Fruit fly (Drosophila melanogaster) whole organism, embryonic: ENCODE data around the gene BthD.

Experiments used
- Bteb2 ChIP-seq: fragments of 200-800 bp; sonication (Bioruptor generic); optimal IDR thresholded peaks from 2 replicates; lab custom pipeline; 2016; ENCODE audit warnings: missing biosample characterization, missing genetic modification characterization
- C15 ChIP-seq: fragments of 200-800 bp; sonication (Bioruptor generic); IDR thresholded peaks from 3 replicates; pipeline ENCODE4 v1.3.6; 2022; ENCODE audit warnings: missing biosample characterization, missing genetic modification characterization
- CG10267 ChIP-seq: fragments of 200-800 bp; sonication (Bioruptor generic); optimal IDR thresholded peaks from 2 replicates; lab custom pipeline; 2018; ENCODE audit warnings: missing biosample characterization, mild to moderate bottlenecking, missing genetic modification characterization, moderate library complexity
- CG10274 ChIP-seq: fragments of 200-800 bp; sonication (Bioruptor generic); optimal IDR thresholded peaks from 3 replicates; lab custom pipeline; 2017; ENCODE audit warnings: missing biosample characterization, mild to moderate bottlenecking, missing genetic modification characterization
- CG10959 ChIP-seq: fragments of 200-800 bp; sonication (Bioruptor generic); IDR thresholded peaks from 2 replicates; pipeline ENCODE4 v1.3.6; 2022; ENCODE audit warnings: missing biosample characterization, missing genetic modification characterization
- CG10979 ChIP-seq: fragments of 200-800 bp; sonication (Bioruptor generic); optimal IDR thresholded peaks from 2 replicates; lab custom pipeline; 2018; ENCODE audit warnings: missing biosample characterization, mild to moderate bottlenecking, missing genetic modification characterization, moderate library complexity
- CG14710 ChIP-seq: fragments of 200-800 bp; sonication (Bioruptor generic); optimal IDR thresholded peaks from 3 replicates; lab custom pipeline; 2019; ENCODE audit warnings: missing biosample characterization, mild to moderate bottlenecking, missing genetic modification characterization, moderate library complexity
- CG15073 ChIP-seq: fragments of 200-800 bp; sonication (Bioruptor generic); optimal IDR thresholded peaks from 2 replicates; lab custom pipeline; 2016; ENCODE audit warnings: missing biosample characterization, missing genetic modification characterization
- CG1602 ChIP-seq: fragments of 200-800 bp; sonication (Bioruptor generic); optimal IDR thresholded peaks from 3 replicates; lab custom pipeline; 2016; ENCODE audit warnings: missing biosample characterization, missing genetic modification characterization
- CG16779 ChIP-seq: fragments of 200-800 bp; sonication (Bioruptor generic); IDR thresholded peaks from 2 replicates; pipeline ENCODE4 v1.3.6; 2022; ENCODE audit warnings: missing biosample characterization, missing genetic modification characterization
- CG16815 ChIP-seq: fragments of 200-800 bp; sonication (Bioruptor generic); optimal IDR thresholded peaks from 3 replicates; lab custom pipeline; 2017; ENCODE audit warnings: missing biosample characterization, mild to moderate bottlenecking, missing genetic modification characterization
- CG17186 ChIP-seq: fragments of 200-800 bp; sonication (Bioruptor generic); optimal IDR thresholded peaks from 3 replicates; lab custom pipeline; 2017; ENCODE audit warnings: missing biosample characterization, missing genetic modification reagents, missing genetic modification characterization
- CG2120 ChIP-seq: fragments of 200-800 bp; sonication (Bioruptor generic); optimal IDR thresholded peaks from 3 replicates; lab custom pipeline; 2016; ENCODE audit warnings: missing biosample characterization, missing genetic modification characterization
- CG30020 ChIP-seq: fragments of 200-800 bp; optimal IDR thresholded peaks from 2 replicates; lab custom pipeline; 2019; ENCODE audit warnings: missing biosample characterization, mild to moderate bottlenecking, missing genetic modification characterization, moderate library complexity
- CG34422 ChIP-seq: fragments of 200-800 bp; sonication (Bioruptor generic); IDR thresholded peaks from 3 replicates; pipeline ENCODE4 v1.3.6; 2022; ENCODE audit warnings: missing biosample characterization, missing genetic modification characterization
- CG3847 ChIP-seq: fragments of 200-800 bp; sonication (Bioruptor generic); IDR thresholded peaks from 2 replicates; pipeline ENCODE4 v1.3.6; 2022; ENCODE audit warnings: missing biosample characterization, missing genetic modification characterization
- CG9437 ChIP-seq: fragments of 200-800 bp; sonication (Bioruptor generic); optimal IDR thresholded peaks from 2 replicates; lab custom pipeline; 2018; ENCODE audit warnings: missing biosample characterization, mild to moderate bottlenecking, missing genetic modification characterization
- D19A ChIP-seq: fragments of 200-800 bp; optimal IDR thresholded peaks from 3 replicates; lab custom pipeline; 2019; ENCODE audit warnings: missing biosample characterization, mild to moderate bottlenecking, missing genetic modification characterization, moderate library complexity
- Dip2 ChIP-seq: fragments of 200-800 bp; sonication (Bioruptor generic); IDR thresholded peaks from 2 replicates; pipeline ENCODE4 v1.3.6; 2022; ENCODE audit warnings: missing biosample characterization, missing genetic modification characterization
- Dip3 ChIP-seq: fragments of 200-800 bp; sonication (Bioruptor generic); optimal IDR thresholded peaks from 3 replicates; lab custom pipeline; 2016; ENCODE audit warnings: missing biosample characterization, missing genetic modification characterization
- Dll ChIP-seq: fragments of 200-800 bp; sonication (Bioruptor generic); IDR thresholded peaks from 4 replicates; pipeline ENCODE4 v1.3.6; 2022; ENCODE audit warnings: missing biosample characterization, missing genetic modification characterization; ENCODE audit not compliant: partially characterized antibody
- E2f1 ChIP-seq: fragments of 200-800 bp; sonication (Bioruptor generic); IDR thresholded peaks from 2 replicates; pipeline ENCODE4 v1.3.6; 2022; ENCODE audit warnings: missing biosample characterization, missing genetic modification characterization
- Eip74EF ChIP-seq, 2 experiments: fragments of 200-800 bp in 1 of 2; fragments of >200 bp in 1 of 2; sonication (Bioruptor generic) in 1 of 2; optimal IDR thresholded peaks; 2 replicates each; lab custom pipeline; 2017 to 2019; ENCODE audit warnings: missing biosample characterization in 2 of 2, missing genetic modification characterization in 2 of 2, mild to moderate bottlenecking in 1 of 2, moderate library complexity in 1 of 2
- Gug ChIP-seq: fragments of 200-800 bp; sonication (Bioruptor generic); IDR thresholded peaks from 4 replicates; pipeline ENCODE4 v1.3.6; 2022; ENCODE audit warnings: missing biosample characterization, missing genetic modification characterization
- HLH3B ChIP-seq: fragments of 200-800 bp; sonication (Bioruptor generic); IDR thresholded peaks from 2 replicates; pipeline ENCODE4 v1.3.6; 2022; ENCODE audit warnings: missing biosample characterization, missing genetic modification characterization
- Mes4 ChIP-seq: fragments of 200-800 bp; sonication (Bioruptor generic); optimal IDR thresholded peaks from 2 replicates; lab custom pipeline; 2016; ENCODE audit warnings: missing biosample characterization, missing genetic modification characterization
- NC2α ChIP-seq: fragments of 200-800 bp; sonication (Bioruptor generic); optimal IDR thresholded peaks from 2 replicates; lab custom pipeline; 2016; ENCODE audit warnings: missing biosample characterization, missing genetic modification characterization
- Opbp ChIP-seq: fragments of 200-800 bp; sonication (Bioruptor generic); IDR thresholded peaks from 3 replicates; pipeline ENCODE4 v1.3.6; 2022; ENCODE audit warnings: missing biosample characterization, missing genetic modification characterization; ENCODE audit not compliant: partially characterized antibody
- PHDP ChIP-seq: fragments of 200-800 bp; sonication (Bioruptor generic); optimal IDR thresholded peaks from 3 replicates; lab custom pipeline; 2018; ENCODE audit warnings: missing biosample characterization, mild to moderate bottlenecking, missing genetic modification characterization, moderate library complexity
- Scr ChIP-seq: fragments of 200-800 bp; sonication (Bioruptor generic); IDR thresholded peaks from 2 replicates; pipeline ENCODE4 v1.3.6; 2022; ENCODE audit warnings: missing biosample characterization, missing genetic modification characterization; ENCODE audit not compliant: partially characterized antibody
- Trl ChIP-seq, 3 experiments: fragments of >200 bp in 2 of 3; fragments of 200-800 bp in 1 of 3; sonication (Bioruptor generic) in 1 of 3; optimal IDR thresholded peaks; 2 replicates in 1 of 3; 3 replicates in 2 of 3; lab custom pipeline; 2016 to 2017; ENCODE audit warnings: missing biosample characterization in 1 of 3, missing genetic modification characterization in 1 of 3
- Usf ChIP-seq: fragments of 200-800 bp; sonication (Bioruptor generic); optimal IDR thresholded peaks from 2 replicates; lab custom pipeline; 2017; ENCODE audit warnings: missing genotype, missing biosample characterization, missing genetic modification characterization
- Xrp1 ChIP-seq: fragments of 200-800 bp; sonication (Bioruptor generic); IDR thresholded peaks from 2 replicates; pipeline ENCODE4 v1.3.6; 2022; ENCODE audit warnings: missing biosample characterization, missing genetic modification characterization
- chm ChIP-seq: fragments of 200-800 bp; sonication (Bioruptor generic); IDR thresholded peaks from 2 replicates; pipeline ENCODE4 v1.3.6; 2022; ENCODE audit warnings: missing biosample characterization, missing genetic modification characterization
- crc ChIP-seq: fragments of 200-800 bp; sonication (Bioruptor generic); optimal IDR thresholded peaks from 2 replicates; lab custom pipeline; 2016; ENCODE audit warnings: missing biosample characterization, missing genetic modification characterization
- fd96Cb ChIP-seq: fragments of 200-800 bp; sonication (Bioruptor generic); optimal IDR thresholded peaks from 2 replicates; lab custom pipeline; 2018; ENCODE audit warnings: missing biosample characterization, mild to moderate bottlenecking, missing genetic modification characterization, moderate library complexity
- ftz-f1 ChIP-seq: fragments of 200-800 bp; sonication (Bioruptor generic); optimal IDR thresholded peaks from 2 replicates; lab custom pipeline; 2016; ENCODE audit warnings: missing biosample characterization, missing genetic modification characterization
- gcm ChIP-seq: fragments of 200-800 bp; sonication (Bioruptor generic); optimal IDR thresholded peaks from 2 replicates; lab custom pipeline; 2019; ENCODE audit warnings: missing biosample characterization, mild to moderate bottlenecking, missing genetic modification characterization, moderate library complexity
- gfzf ChIP-seq: fragments of 200-800 bp; sonication (Bioruptor generic); optimal IDR thresholded peaks from 2 replicates; lab custom pipeline; 2016; ENCODE audit warnings: missing biosample characterization, mild to moderate bottlenecking, missing genetic modification characterization, moderate library complexity
- insv ChIP-seq, 2 experiments: fragments of 200-800 bp; sonication (Bioruptor generic); optimal IDR thresholded peaks; 3 replicates each; lab custom pipeline; 2016 to 2018; ENCODE audit warnings: missing biosample characterization in 2 of 2, missing genetic modification characterization in 2 of 2
- nom ChIP-seq: fragments of 200-800 bp; sonication (Bioruptor generic); optimal IDR thresholded peaks from 2 replicates; lab custom pipeline; 2017; ENCODE audit warnings: missing biosample characterization, missing genetic modification characterization, mild to moderate bottlenecking, moderate library complexity, missing genetic modification reagents
- pb ChIP-seq: fragments of 200-800 bp; sonication (Bioruptor generic); optimal IDR thresholded peaks from 3 replicates; lab custom pipeline; 2016; ENCODE audit warnings: missing biosample characterization, missing genetic modification characterization
- pros ChIP-seq: fragments of 200-800 bp; sonication (Bioruptor generic); optimal IDR thresholded peaks from 3 replicates; lab custom pipeline; 2019; ENCODE audit warnings: missing biosample characterization, mild to moderate bottlenecking, missing genetic modification characterization, moderate library complexity
- shn ChIP-seq: fragments of 200-800 bp; sonication (Bioruptor generic); optimal IDR thresholded peaks from 3 replicates; lab custom pipeline; 2016; ENCODE audit warnings: missing biosample characterization, missing genetic modification characterization
- so ChIP-seq: fragments of 200-800 bp; sonication (Bioruptor generic); IDR thresholded peaks from 3 replicates; pipeline ENCODE4 v1.3.6; 2022; ENCODE audit warnings: missing biosample characterization, missing genetic modification characterization
- usp ChIP-seq: fragments of >200 bp; optimal IDR thresholded peaks from 2 replicates; lab custom pipeline; 2017; ENCODE audit warnings: missing biosample characterization, missing genetic modification characterization
- vfl ChIP-seq: fragments of 200-800 bp; sonication (Bioruptor generic); optimal IDR thresholded peaks from 2 replicates; lab custom pipeline; 2016; ENCODE audit warnings: missing biosample characterization, missing genetic modification characterization
- vnd ChIP-seq: fragments of 200-800 bp; sonication (Bioruptor generic); IDR thresholded peaks from 3 replicates; pipeline ENCODE4 v1.3.6; 2022; ENCODE audit warnings: missing biosample characterization, missing genetic modification characterization; ENCODE audit not compliant: partially characterized antibody
- wor ChIP-seq: fragments of 200-800 bp; sonication (Bioruptor generic); IDR thresholded peaks from 2 replicates; pipeline ENCODE4 v1.3.6; 2022; ENCODE audit warnings: missing biosample characterization, missing genetic modification characterization
- yki ChIP-seq: fragments of >200 bp; optimal IDR thresholded peaks from 3 replicates; lab custom pipeline; 2018

Gene BthD

dm6 chrX:13641891-13642617 lies 30.1 kb downstream of the BthD start (continued):
- no peak for TF ChIP-seq Usf
- TF ChIP-seq Dip2 (GFP tag; lab: Robert Waterston, UW), result no peak
- peak; percentile 47; the same call in 1 of the 3 replicates for TF ChIP-seq Opbp (GFP tag; lab: Robert Waterston, UW)
- peak; percentile 37 for TF ChIP-seq Scr
- no peak for TF ChIP-seq wor (GFP tag; lab: Robert Waterston, UW)
- TF ChIP-seq shn (GFP tag; lab: Kevin White, UChicago), result no peak
- peak; percentile 8; the same call in 1 of the 2 replicates for TF ChIP-seq HLH3B (GFP tag; lab: Robert Waterston, UW)
- TF ChIP-seq pb (GFP tag; lab: Kevin White, UChicago), result no peak
- 0 out of 3 replicates have a peak, but pooled peaks have one; percentile 8 for TF ChIP-seq vnd (GFP tag; lab: Robert Waterston, UW)
- no peak for TF ChIP-seq insv (GFP tag; optimal IDR thresholded peaks at IDR 0.05; lab: Kevin White, UChicago)
- peak; percentile 74 for TF ChIP-seq CG9437
- TF ChIP-seq Gug (GFP tag; lab: Robert Waterston, UW), result no peak
- no peak for TF ChIP-seq CG10274 (GFP tag; lab: Kevin White, UChicago)
- no peak for TF ChIP-seq usp (GFP tag; lab: Kevin White, UChicago)
- no peak for TF ChIP-seq CG3847
- no peak for TF ChIP-seq NC2α (GFP tag; lab: Kevin White, UChicago)
- no peak for TF ChIP-seq crc (GFP tag; lab: Kevin White, UChicago)
- no peak for TF ChIP-seq D19A (tag; lab: Kevin White, UChicago)
- TF ChIP-seq CG16815 (GFP tag; lab: Kevin White, UChicago), result no peak
- TF ChIP-seq CG10979 (tag; lab: Kevin White, UChicago), result no peak
- no peak for TF ChIP-seq Eip74EF (GFP tag; optimal IDR thresholded peaks at IDR 0.05; lab: Kevin White, UChicago)
- no peak for TF ChIP-seq Dip3 (GFP tag; lab: Kevin White, UChicago)
- no peak for TF ChIP-seq fd96Cb
- TF ChIP-seq C15 (GFP tag; lab: Robert Waterston, UW), result no peak
- no peak for TF ChIP-seq CG1602 (GFP tag; lab: Kevin White, UChicago)
- no peak for TF ChIP-seq CG16779 (GFP tag; lab: Robert Waterston, UW)
- no peak for TF ChIP-seq gcm
- TF ChIP-seq Mes4 (GFP tag; lab: Kevin White, UChicago), result no peak
- TF ChIP-seq Bteb2 (GFP tag; lab: Kevin White, UChicago), result no peak
- TF ChIP-seq CG30020 (tag; lab: Kevin White, UChicago), result no peak
- no peak for TF ChIP-seq Xrp1
- peak; percentile 25; the same call in 2 of the 3 replicates for TF ChIP-seq so (GFP tag; lab: Robert Waterston, UW)
- TF ChIP-seq nom (GFP tag; lab: Kevin White, UChicago), result peak; percentile 50
- no peak for TF ChIP-seq CG14710
- TF ChIP-seq CG34422 (GFP tag; lab: Robert Waterston, UW), result no peak
- TF ChIP-seq Dll, result peak; percentile 36; the same call in 2 of the 4 replicates
- TF ChIP-seq vfl (GFP tag; lab: Kevin White, UChicago), result no peak
- TF ChIP-seq Trl (optimal IDR thresholded peaks at IDR 0.05; lab: Kevin White, UChicago), result peak; percentile 91 to 95
- peak; percentile 34 for TF ChIP-seq Trl (GFP tag; optimal IDR thresholded peaks at IDR 0.05; lab: Kevin White, UChicago)
- no peak for TF ChIP-seq gfzf
- TF ChIP-seq PHDP (tag; lab: Kevin White, UChicago), result no peak
- no peak for TF ChIP-seq E2f1 (GFP tag; lab: Robert Waterston, UW)
- peak; percentile 52 for TF ChIP-seq yki (lab: Kevin White, UChicago)
- no peak for TF ChIP-seq CG17186 (GFP tag; lab: Kevin White, UChicago)
- 0 out of 2 replicates have a peak, but pooled peaks have one; percentile 43 for TF ChIP-seq chm (GFP tag; lab: Robert Waterston, UW)
- no peak for TF ChIP-seq CG10959 (GFP tag; lab: Robert Waterston, UW)
- TF ChIP-seq CG15073 (GFP tag; lab: Kevin White, UChicago), result no peak
- peak; percentile 57 for TF ChIP-seq pros (GFP tag; lab: Kevin White, UChicago)
- no peak for TF ChIP-seq CG10267 (tag; lab: Kevin White, UChicago)
- peak; percentile 77 for TF ChIP-seq ftz-f1 (GFP tag; lab: Kevin White, UChicago)
- TF ChIP-seq CG2120 (GFP tag; lab: Kevin White, UChicago), result no peak
